Worm (Caenorhabditis elegans): ENCODE results near the gene irk-1.

The irk-1 gene

DNA sequence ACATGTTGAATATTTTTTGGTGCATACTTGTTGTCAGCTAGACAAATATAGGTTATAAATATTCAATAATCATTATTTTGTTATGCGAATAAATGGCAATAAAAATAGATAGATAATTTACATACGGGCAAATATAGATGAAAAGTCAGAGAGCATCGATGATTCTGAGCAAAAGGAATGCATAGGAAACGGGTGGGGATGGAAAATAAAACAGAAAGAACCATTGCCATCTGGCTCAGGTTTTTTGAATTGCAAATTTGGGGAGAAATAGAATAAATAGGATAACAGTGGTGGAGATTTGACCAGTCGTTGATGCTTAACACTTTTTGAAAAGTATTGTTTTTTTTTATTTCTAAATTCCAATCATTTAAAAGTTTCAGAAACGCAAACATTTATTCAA is 4.9 kb upstream of the irk-1 start, which contains the start of gene idpp-6:
TSS of gene idpp-6 (plus strand) at position 301 of the 400 bp plus-strand sequence.
- no peak for TF ChIP-seq B0310.2 (tag; optimal IDR thresholded peaks at IDR 0.05)
- no peak for TF ChIP-seq F13C5.2 (tag; optimal IDR thresholded peaks at IDR 0.05)
- no peak for TF ChIP-seq ets-7 (tag; optimal IDR thresholded peaks at IDR 0.05)
- TF ChIP-seq ama-1 (optimal IDR thresholded peaks at IDR 0.05) = no peak
- TF ChIP-seq hmbx-1 (tag; optimal IDR thresholded peaks at IDR 0.05) = no peak
- TF ChIP-seq ceh-36 (tag; optimal IDR thresholded peaks at IDR 0.05) = no peak
- no peak for TF ChIP-seq scrt-1 (GFP tag; IDR thresholded peaks at IDR 0.05)
- no peak for TF ChIP-seq aly-1 (tag; optimal IDR thresholded peaks at IDR 0.05)
- no peak for TF ChIP-seq ceh-13 (GFP tag; optimal IDR thresholded peaks at IDR 0.05)
- no peak for TF ChIP-seq flt-1 (GFP tag; IDR thresholded peaks at IDR 0.05)
- TF ChIP-seq tbx-11 (GFP tag; IDR thresholded peaks at IDR 0.05) = no peak
- TF ChIP-seq sea-1 (GFP tag; conservative IDR thresholded peaks at IDR 0.05) = no peak
- TF ChIP-seq hmg-4 (GFP tag; optimal IDR thresholded peaks at IDR 0.05) = no peak
- no peak for TF ChIP-seq hnd-1 (tag; optimal IDR thresholded peaks at IDR 0.05)
- TF ChIP-seq tbx-37 (GFP tag; conservative IDR thresholded peaks at IDR 0.05) = no peak
- TF ChIP-seq tra-4 (tag; optimal IDR thresholded peaks at IDR 0.05) = no peak
- TF ChIP-seq pes-1 (GFP tag; IDR thresholded peaks at IDR 0.05) = no peak

DNA sequence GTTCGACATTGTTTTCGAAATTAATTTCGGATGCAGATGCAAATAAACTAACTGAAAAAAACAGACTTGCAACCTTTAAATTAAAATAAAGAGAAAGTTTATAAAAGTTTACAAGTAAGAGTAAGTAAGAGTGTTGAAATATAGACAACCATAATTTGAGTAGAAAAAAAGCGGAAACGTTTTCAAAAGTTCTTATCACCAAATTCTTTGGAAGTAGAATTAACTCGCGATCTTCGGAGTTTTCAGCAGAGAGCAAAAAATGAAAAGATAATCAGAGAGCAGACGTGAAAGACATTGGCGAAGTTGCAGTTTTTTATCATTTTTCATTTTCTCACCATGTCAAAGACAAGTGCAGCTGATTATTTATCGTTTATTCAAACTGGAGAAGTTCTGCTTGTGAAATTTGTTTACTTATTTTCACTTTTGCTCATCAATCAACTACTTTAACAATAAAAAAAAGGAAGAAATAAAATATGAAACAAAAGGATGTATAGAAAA is 16.2 kb downstream of the irk-1 start, which contains the start of gene abts-4:
TSS of gene abts-4 (minus strand) at position 51 of the 498 bp plus-strand sequence.
- TF ChIP-seq hmbx-1 (tag; optimal IDR thresholded peaks at IDR 0.05) = no peak

DNA sequence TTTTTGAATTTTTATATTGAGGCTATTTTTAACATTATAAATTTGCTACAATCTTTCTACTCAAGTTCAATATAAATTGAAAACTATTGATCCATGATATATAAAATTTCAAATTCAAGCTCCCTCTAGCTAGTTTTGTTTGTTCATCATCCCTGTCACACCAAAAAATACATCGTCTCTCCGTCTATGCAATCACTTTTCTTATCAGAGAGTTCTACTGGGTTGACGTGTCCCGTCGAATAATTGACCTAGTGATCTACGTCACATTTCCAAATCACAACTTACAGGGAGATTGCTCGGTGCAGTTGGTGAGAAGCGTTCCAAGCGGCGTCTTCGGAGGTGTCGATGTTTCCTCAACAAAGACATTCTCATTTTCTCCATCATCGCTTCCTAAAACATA is 16.7 kb downstream of the irk-1 start:
- TF ChIP-seq hmg-4 (GFP tag; optimal IDR thresholded peaks at IDR 0.05) (no peak), ceh-36 (tag; optimal IDR thresholded peaks at IDR 0.05) (no peak), tbx-37 (GFP tag; conservative IDR thresholded peaks at IDR 0.05) (no peak), ceh-13 (GFP tag; optimal IDR thresholded peaks at IDR 0.05) (no peak), hnd-1 (tag; optimal IDR thresholded peaks at IDR 0.05) (no peak), ets-7 (tag; optimal IDR thresholded peaks at IDR 0.05) (no peak), aly-1 (tag; optimal IDR thresholded peaks at IDR 0.05) (no peak), pes-1 (GFP tag; IDR thresholded peaks at IDR 0.05) (no peak), flt-1 (GFP tag; IDR thresholded peaks at IDR 0.05) (no peak), F13C5.2 (tag; optimal IDR thresholded peaks at IDR 0.05) (no peak)

DNA sequence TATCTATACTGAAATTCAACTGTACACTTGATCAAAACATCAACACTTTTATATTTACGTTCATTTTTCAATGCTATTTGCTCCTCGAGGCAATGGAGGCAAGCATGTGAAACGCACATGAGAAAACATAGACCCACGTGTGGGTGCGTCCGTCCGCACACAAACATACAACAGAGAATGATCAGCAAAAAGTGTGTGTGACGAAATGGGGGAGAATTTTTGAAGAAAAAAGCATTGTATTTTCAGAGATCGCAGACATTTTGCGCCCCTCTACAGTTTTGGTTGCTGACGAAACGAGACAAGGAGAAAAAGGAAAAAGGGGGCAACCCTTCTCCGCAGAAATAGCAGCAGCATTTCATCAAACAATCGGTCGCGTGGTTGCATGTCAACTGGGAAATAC is 27.8 kb downstream of the irk-1 start:
- TF ChIP-seq tbx-11 (GFP tag; IDR thresholded peaks at IDR 0.05) (no peak), B0310.2 (tag; optimal IDR thresholded peaks at IDR 0.05) (no peak), scrt-1 (GFP tag; IDR thresholded peaks at IDR 0.05) (no peak), hmbx-1 (tag; optimal IDR thresholded peaks at IDR 0.05) (no peak), ceh-13 (GFP tag; optimal IDR thresholded peaks at IDR 0.05) (no peak), ceh-36 (tag; optimal IDR thresholded peaks at IDR 0.05) (no peak), pes-1 (GFP tag; IDR thresholded peaks at IDR 0.05) (no peak), ama-1 (optimal IDR thresholded peaks at IDR 0.05) (no peak), flt-1 (GFP tag; IDR thresholded peaks at IDR 0.05) (no peak)

DNA sequence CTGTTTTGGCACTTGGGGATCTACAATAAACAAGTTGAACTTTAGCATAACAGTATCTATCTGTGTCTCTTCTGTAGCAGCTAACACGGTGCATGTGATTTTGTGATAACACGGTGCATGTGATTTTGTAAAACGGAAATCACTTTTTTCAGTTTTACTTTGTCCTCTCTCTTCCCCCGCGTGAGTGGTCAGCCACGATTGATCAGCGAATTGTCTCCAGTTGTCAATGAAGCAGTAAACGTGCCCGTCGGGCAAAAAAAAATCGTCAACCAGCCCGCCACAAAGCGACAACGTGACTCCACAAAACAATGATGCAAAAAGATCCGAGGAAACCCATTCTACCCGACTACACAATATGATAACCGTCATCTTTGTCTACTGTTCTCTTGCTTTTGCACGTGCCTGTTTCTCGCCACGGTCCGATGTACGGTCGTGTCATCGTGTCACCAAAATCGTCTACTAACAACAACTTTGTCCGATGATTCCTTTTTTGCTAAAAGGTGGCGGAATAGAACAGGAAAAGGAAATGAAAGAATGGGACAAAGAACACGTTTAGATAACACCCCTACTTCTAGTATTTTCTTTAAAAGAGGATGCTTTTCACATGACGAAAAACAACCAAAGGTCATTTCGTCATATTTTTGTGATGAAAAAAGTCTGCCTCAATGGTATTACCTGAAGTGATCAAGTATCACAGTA is 28.6 kb downstream of the irk-1 start:
- no peak for TF ChIP-seq pes-1 (GFP tag; IDR thresholded peaks at IDR 0.05)
- no peak for TF ChIP-seq tbx-11 (GFP tag; IDR thresholded peaks at IDR 0.05)
- TF ChIP-seq flt-1 (GFP tag; IDR thresholded peaks at IDR 0.05) = no peak
- no peak for TF ChIP-seq ets-7 (tag; optimal IDR thresholded peaks at IDR 0.05)
- TF ChIP-seq scrt-1 (GFP tag; IDR thresholded peaks at IDR 0.05) = no peak
- TF ChIP-seq ceh-36 (tag; optimal IDR thresholded peaks at IDR 0.05) = no peak
- no peak for TF ChIP-seq sea-1 (GFP tag; conservative IDR thresholded peaks at IDR 0.05)
- TF ChIP-seq aly-1 (tag; optimal IDR thresholded peaks at IDR 0.05) = no peak
- TF ChIP-seq tra-4 (tag; optimal IDR thresholded peaks at IDR 0.05) = no peak
- no peak for TF ChIP-seq B0310.2 (tag; optimal IDR thresholded peaks at IDR 0.05)
- no peak for TF ChIP-seq hmg-4 (GFP tag; optimal IDR thresholded peaks at IDR 0.05)
- no peak for TF ChIP-seq hmbx-1 (tag; optimal IDR thresholded peaks at IDR 0.05)
- TF ChIP-seq F13C5.2 (tag; optimal IDR thresholded peaks at IDR 0.05) = no peak
- no peak for TF ChIP-seq tbx-37 (GFP tag; conservative IDR thresholded peaks at IDR 0.05)
- TF ChIP-seq hnd-1 (tag; optimal IDR thresholded peaks at IDR 0.05) = no peak
- TF ChIP-seq ceh-13 (GFP tag; optimal IDR thresholded peaks at IDR 0.05) = no peak
- TF ChIP-seq ama-1 (optimal IDR thresholded peaks at IDR 0.05) = no peak

DNA sequence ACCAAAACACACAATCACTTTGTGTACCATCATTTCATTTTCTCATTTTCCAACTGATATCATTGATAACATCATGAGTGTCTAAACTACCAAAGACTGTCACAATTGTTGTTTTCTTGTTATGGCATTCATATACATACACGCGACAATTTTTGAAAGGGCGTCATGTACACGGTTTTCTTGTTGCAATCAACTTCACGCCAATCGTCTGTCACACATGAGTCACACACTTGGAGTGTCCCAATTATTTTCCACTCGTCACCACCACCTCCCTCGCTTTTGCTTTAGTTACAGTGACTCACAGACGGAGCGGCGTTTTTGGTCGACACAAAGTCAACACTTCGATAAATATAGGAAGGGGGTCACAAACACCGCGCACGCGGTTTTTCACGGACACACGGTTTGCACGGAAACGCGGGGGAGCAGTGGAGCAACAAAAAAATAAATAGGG is 30.0 kb downstream of the irk-1 start:
- TF ChIP-seq flt-1 (GFP tag; IDR thresholded peaks at IDR 0.05) (no peak), ceh-36 (tag; optimal IDR thresholded peaks at IDR 0.05) (no peak), ceh-13 (GFP tag; optimal IDR thresholded peaks at IDR 0.05) (no peak), tbx-11 (GFP tag; IDR thresholded peaks at IDR 0.05) (no peak), ama-1 (optimal IDR thresholded peaks at IDR 0.05) (no peak), hnd-1 (tag; optimal IDR thresholded peaks at IDR 0.05) (no peak), pes-1 (GFP tag; IDR thresholded peaks at IDR 0.05) (no peak), aly-1 (tag; optimal IDR thresholded peaks at IDR 0.05) (no peak), F13C5.2 (tag; optimal IDR thresholded peaks at IDR 0.05) (no peak)

DNA sequence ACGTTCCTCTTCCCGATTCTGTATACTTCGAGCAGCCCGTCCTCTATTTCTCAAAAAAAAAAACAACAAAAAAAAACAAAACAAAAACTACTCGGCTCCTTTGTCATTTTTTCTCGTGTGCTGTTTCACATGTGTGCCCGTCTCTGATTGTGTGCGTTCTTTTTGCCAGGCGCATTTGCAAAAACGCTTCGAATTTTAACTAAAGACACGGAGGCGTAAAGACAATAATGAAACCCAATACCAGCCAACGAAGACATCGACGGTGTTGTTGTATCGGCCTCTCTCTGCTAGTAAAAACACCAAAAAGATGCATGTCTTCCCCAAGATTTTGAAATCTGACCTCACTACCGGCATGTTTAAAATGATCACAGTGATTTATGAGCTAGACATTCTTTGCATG is 31.1 kb downstream of the irk-1 start:
- TF ChIP-seq sea-1 (GFP tag; conservative IDR thresholded peaks at IDR 0.05) (no peak), F13C5.2 (tag; optimal IDR thresholded peaks at IDR 0.05) (no peak), scrt-1 (GFP tag; IDR thresholded peaks at IDR 0.05) (no peak), flt-1 (GFP tag; IDR thresholded peaks at IDR 0.05) (no peak), ceh-13 (GFP tag; optimal IDR thresholded peaks at IDR 0.05) (no peak), B0310.2 (tag; optimal IDR thresholded peaks at IDR 0.05) (no peak), ceh-36 (tag; optimal IDR thresholded peaks at IDR 0.05) (no peak), tbx-37 (GFP tag; conservative IDR thresholded peaks at IDR 0.05) (no peak), hmg-4 (GFP tag; optimal IDR thresholded peaks at IDR 0.05) (no peak)
